Worm (Caenorhabditis elegans) whole organism, L4 larva: ENCODE measurements around the gene B0303.14.

Experiments
- F44E2.7 ChIP-seq: fragments of 200-800 bp; sonication (Bioruptor generic); IDR thresholded peaks from 2 replicates; pipeline ENCODE4 v2.1.2; 2022; ENCODE audit warnings: missing genetic modification characterization, missing compliant biosample characterization
- Y105C5A.15 ChIP-seq: fragments of 200-800 bp; sonication (Bioruptor generic); IDR thresholded peaks from 2 replicates; pipeline ENCODE4 v1.3.6; 2022; ENCODE audit warnings: missing genetic modification characterization, missing compliant biosample characterization
- Y48G9A.11 ChIP-seq: fragments of 200-800 bp; sonication (Bioruptor generic); IDR thresholded peaks from 2 replicates; pipeline ENCODE4 v1.3.6; 2022; ENCODE audit warnings: missing genetic modification reagents, missing genetic modification characterization, missing compliant biosample characterization
- aha-1 ChIP-seq: fragments of 150-350 bp; peaks from one replicate; lab custom pipeline; 2014; ENCODE audit warnings: missing biosample characterization, missing genetic modification characterization
- ama-1 ChIP-seq: fragments of 150-350 bp; optimal IDR thresholded peaks from 2 replicates; lab custom pipeline; 2014; ENCODE audit warnings: inconsistent platforms, mixed read lengths
- arid-1 ChIP-seq: fragments of 200-800 bp; sonication (Bioruptor generic); conservative IDR thresholded peaks from 2 replicates; pipeline ENCODE4 v1.3.6; 2022; ENCODE audit warnings: missing genetic modification reagents, missing genetic modification characterization, missing compliant biosample characterization
- ceh-62 ChIP-seq: sonication (generic microtip); optimal IDR thresholded peaks from 2 replicates; lab custom pipeline; 2017; ENCODE audit warnings: missing biosample characterization, missing genetic modification characterization
- ceh-82 ChIP-seq: sonication (generic microtip); optimal IDR thresholded peaks from 2 replicates; lab custom pipeline; 2017; ENCODE audit warnings: missing biosample characterization, missing genetic modification characterization
- ces-1 ChIP-seq: fragments of 150-350 bp; sonication (generic microtip); optimal IDR thresholded peaks from 4 replicates; lab custom pipeline; 2014; ENCODE audit warnings: missing biosample characterization, missing genetic modification reagents, missing genetic modification characterization
- daf-16 ChIP-seq, 3 experiments: sonication (generic microtip); optimal IDR thresholded peaks; 2 replicates each; lab custom pipeline; 2016 to 2017; ENCODE audit warnings: missing genetic modification characterization in 3 of 3, missing genetic modification reagents in 3 of 3, mild to moderate bottlenecking in 2 of 3, missing compliant biosample characterization in 2 of 3, missing biosample characterization in 1 of 3, moderate library complexity in 1 of 3
- daf-19 ChIP-seq: fragments of 200-800 bp; sonication (Bioruptor generic); conservative IDR thresholded peaks from 2 replicates; pipeline ENCODE4 v1.3.6; 2022; ENCODE audit warnings: missing genetic modification characterization, missing compliant biosample characterization
- dmd-6 ChIP-seq: fragments of 200-800 bp; sonication (Bioruptor generic); IDR thresholded peaks from 2 replicates; pipeline ENCODE4 v1.3.6; 2022; ENCODE audit warnings: missing genetic modification reagents, missing genetic modification characterization, missing compliant biosample characterization
- dmd-8 ChIP-seq: fragments of 200-800 bp; sonication (Bioruptor generic); IDR thresholded peaks from 2 replicates; pipeline ENCODE4 v1.3.6; 2022; ENCODE audit warnings: missing genetic modification characterization, missing compliant biosample characterization
- dmd-9 ChIP-seq: fragments of 200-800 bp; sonication (Bioruptor generic); IDR thresholded peaks from 2 replicates; pipeline ENCODE4 v1.3.6; 2022; ENCODE audit warnings: missing genetic modification reagents, missing genetic modification characterization, missing compliant biosample characterization
- dpl-1 ChIP-seq: fragments of 150-350 bp; optimal IDR thresholded peaks from 2 replicates; lab custom pipeline; 2014; ENCODE audit warnings: missing biosample characterization, missing genetic modification reagents, missing genetic modification characterization
- duxl-1 ChIP-seq: sonication (generic microtip); optimal IDR thresholded peaks from 2 replicates; lab custom pipeline; 2016; ENCODE audit warnings: mild to moderate bottlenecking, missing genetic modification characterization, moderate library complexity, missing compliant biosample characterization; ENCODE audit not compliant: poor library complexity
- dve-1 ChIP-seq: sonication (generic microtip); optimal IDR thresholded peaks from 2 replicates; lab custom pipeline; 2017; ENCODE audit warnings: antibody characterized with exemption, mild to moderate bottlenecking, missing genetic modification characterization, missing compliant biosample characterization; ENCODE audit not compliant: insufficient read depth
- egl-43 ChIP-seq: fragments of 200-800 bp; sonication (Bioruptor generic); IDR thresholded peaks from 2 replicates; pipeline ENCODE4 v1.3.6; 2022; ENCODE audit warnings: missing genetic modification reagents, missing genetic modification characterization, missing compliant biosample characterization
- fkh-10 ChIP-seq: fragments of 150-350 bp; optimal IDR thresholded peaks from 2 replicates; lab custom pipeline; 2014; ENCODE audit warnings: missing biosample characterization, missing genetic modification reagents, missing genetic modification characterization
- fos-1 ChIP-seq: fragments of 150-350 bp; optimal IDR thresholded peaks from 2 replicates; lab custom pipeline; 2014; ENCODE audit warnings: missing biosample characterization, missing genetic modification characterization
- gei-8 ChIP-seq: fragments of 200-800 bp; sonication (Bioruptor generic); optimal IDR thresholded peaks from 2 replicates; lab custom pipeline; 2018; ENCODE audit warnings: mild to moderate bottlenecking, missing genetic modification characterization, missing compliant biosample characterization
- hif-1 ChIP-seq, 2 experiments: sonication (generic microtip); optimal IDR thresholded peaks; 2 replicates each; lab custom pipeline; 2016 to 2017; ENCODE audit warnings: missing compliant biosample characterization in 2 of 2, missing genetic modification characterization in 2 of 2, missing genetic modification reagents in 2 of 2, missing genotype in 2 of 2, mild to moderate bottlenecking in 1 of 2
- hlh-30 ChIP-seq: sonication (generic microtip); optimal IDR thresholded peaks from 2 replicates; lab custom pipeline; 2017; ENCODE audit warnings: antibody characterized with exemption, mild to moderate bottlenecking, missing genetic modification characterization, missing compliant biosample characterization; ENCODE audit not compliant: insufficient read depth
- lim-7 ChIP-seq: fragments of 200-800 bp; sonication (Bioruptor generic); IDR thresholded peaks from 2 replicates; pipeline ENCODE4 v1.3.6; 2022; ENCODE audit warnings: missing genetic modification characterization, missing compliant biosample characterization
- lin-38 ChIP-seq: fragments of 200-800 bp; sonication (Bioruptor generic); IDR thresholded peaks from 2 replicates; pipeline ENCODE4 v1.3.6; 2022; ENCODE audit warnings: missing genetic modification reagents, missing genetic modification characterization, missing compliant biosample characterization
- lir-3 ChIP-seq: sonication (generic microtip); optimal IDR thresholded peaks from 2 replicates; lab custom pipeline; 2016; ENCODE audit warnings: mild to moderate bottlenecking, missing genetic modification characterization, missing compliant biosample characterization
- madf-9 ChIP-seq: fragments of 200-800 bp; sonication (Bioruptor generic); conservative IDR thresholded peaks from 2 replicates; pipeline ENCODE4 v1.3.6; 2022; ENCODE audit warnings: missing genetic modification reagents, missing genetic modification characterization, missing compliant biosample characterization
- mep-1 ChIP-seq: fragments of 150-350 bp; sonication (generic microtip); optimal IDR thresholded peaks from 3 replicates; lab custom pipeline; 2014; ENCODE audit warnings: missing biosample characterization, missing genetic modification characterization
- mes-2 ChIP-seq: sonication (generic microtip); optimal IDR thresholded peaks from 2 replicates; lab custom pipeline; 2016; ENCODE audit warnings: missing genotype, mild to moderate bottlenecking, missing genetic modification characterization, missing compliant biosample characterization; ENCODE audit not compliant: poor library complexity, severe bottlenecking
- nhr-102 ChIP-seq: sonication (generic microtip); optimal IDR thresholded peaks from 2 replicates; lab custom pipeline; 2016; ENCODE audit warnings: mild to moderate bottlenecking, missing genetic modification characterization, moderate library complexity, missing compliant biosample characterization
- nhr-41 ChIP-seq: fragments of 200-800 bp; sonication (Bioruptor generic); IDR thresholded peaks from 2 replicates; pipeline ENCODE4 v1.3.6; 2022; ENCODE audit warnings: missing genetic modification reagents, missing genetic modification characterization, missing compliant biosample characterization
- nhr-48 ChIP-seq: sonication (generic microtip); optimal IDR thresholded peaks from 2 replicates; lab custom pipeline; 2016; ENCODE audit warnings: mild to moderate bottlenecking, missing genetic modification characterization, missing compliant biosample characterization
- nhr-76 ChIP-seq: fragments of 150-350 bp; optimal IDR thresholded peaks from 2 replicates; lab custom pipeline; 2014; ENCODE audit warnings: missing biosample characterization, missing genetic modification characterization
- nhr-77 ChIP-seq: fragments of 150-350 bp; optimal IDR thresholded peaks from 2 replicates; lab custom pipeline; 2014; ENCODE audit warnings: missing biosample characterization, missing genetic modification characterization
- pha-4 ChIP-seq, 2 experiments: fragments of 150-350 bp in 1 of 2; fragments of 200-800 bp in 1 of 2; sonication (Bioruptor generic) in 1 of 2; IDR thresholded peaks in 1 of 2; optimal IDR thresholded peaks in 1 of 2; 2 replicates each; pipeline versions ENCODE4 v1.3.6 to Lab custom; 2014 to 2022; ENCODE audit warnings: missing genetic modification characterization in 2 of 2, missing genetic modification reagents in 2 of 2, missing biosample characterization in 1 of 2, missing compliant biosample characterization in 1 of 2
- pqm-1 ChIP-seq: sonication (generic microtip); optimal IDR thresholded peaks from 2 replicates; lab custom pipeline; 2017; ENCODE audit warnings: missing biosample characterization, missing genetic modification characterization
- rbr-2 ChIP-seq: sonication (generic microtip); optimal IDR thresholded peaks from 2 replicates; lab custom pipeline; 2016; ENCODE audit warnings: missing genotype, missing genetic modification characterization, missing compliant biosample characterization
- sdz-12 ChIP-seq: fragments of 200-800 bp; sonication (Bioruptor generic); optimal IDR thresholded peaks from 2 replicates; lab custom pipeline; 2018; ENCODE audit warnings: mild to moderate bottlenecking, missing genetic modification characterization, missing compliant biosample characterization
- skn-1 ChIP-seq: fragments of 150-350 bp; optimal IDR thresholded peaks from 2 replicates; lab custom pipeline; 2014; ENCODE audit warnings: missing biosample characterization, missing genetic modification characterization
- snpc-4 ChIP-seq: fragments of 150-350 bp; optimal IDR thresholded peaks from 2 replicates; lab custom pipeline; 2014; ENCODE audit warnings: missing biosample characterization, missing genetic modification characterization
- spr-1 ChIP-seq: sonication (generic microtip); optimal IDR thresholded peaks from 2 replicates; lab custom pipeline; 2016; ENCODE audit warnings: mild to moderate bottlenecking, missing genetic modification characterization, missing compliant biosample characterization
- tag-97 ChIP-seq: fragments of 200-800 bp; sonication (Bioruptor generic); IDR thresholded peaks from 2 replicates; pipeline ENCODE4 v1.3.6; 2022; ENCODE audit warnings: missing genetic modification characterization, missing compliant biosample characterization
- unc-130 ChIP-seq: sonication (generic microtip); optimal IDR thresholded peaks from 2 replicates; lab custom pipeline; 2016; ENCODE audit warnings: missing genetic modification reagents, missing genetic modification characterization, missing compliant biosample characterization
- vab-7 ChIP-seq: fragments of 200-800 bp; sonication (Bioruptor generic); IDR thresholded peaks from 2 replicates; pipeline ENCODE4 v1.3.6; 2022; ENCODE audit warnings: missing genetic modification reagents, missing genetic modification characterization, missing compliant biosample characterization
- zfp-2 ChIP-seq: sonication (generic microtip); optimal IDR thresholded peaks from 2 replicates; lab custom pipeline; 2016; ENCODE audit warnings: mild to moderate bottlenecking, missing genetic modification characterization, missing compliant biosample characterization
- ztf-11 ChIP-seq: fragments of 150-350 bp; optimal IDR thresholded peaks from 2 replicates; lab custom pipeline; 2014; ENCODE audit warnings: missing biosample characterization, missing genetic modification characterization
- ztf-7 ChIP-seq: fragments of 150-350 bp; optimal IDR thresholded peaks from 2 replicates; lab custom pipeline; 2014; ENCODE audit warnings: missing biosample characterization, missing genetic modification characterization

Gene B0303.14

ce11 chrIII:8754682-8755081 lies 38.7 kb upstream of the B0303.14 start, which contains the start of gene tomm-70 (continued):
- TF ChIP-seq pqm-1 (tag; lab: Kevin White, UChicago) (no peak), skn-1 (tag; lab: Kevin White, UChicago) (no peak), fos-1 (tag; lab: Kevin White, UChicago) (no peak), ztf-11 (tag; lab: Kevin White, UChicago) (no peak), dve-1 (peak; percentile 4), lin-38 (no peak)

- TF ChIP-seq ceh-62 (tag; lab: Kevin White, UChicago) (no peak), Y105C5A.15 (no peak), dmd-8 (GFP tag; lab: Robert Waterston, UW) (no peak), unc-130 (no peak), ces-1 (GFP tag; lab: Kevin White, UChicago) (no peak), mep-1 (tag; lab: Kevin White, UChicago) (no peak), daf-19 (no peak), dpl-1 (GFP tag; lab: Kevin White, UChicago) (no peak), tag-97 (GFP tag; lab: Robert Waterston, UW) (no peak), spr-1 (tag; lab: Kevin White, UChicago) (no peak), pha-4 (GFP tag; IDR thresholded peaks at IDR 0.05; lab: Robert Waterston, UW) (no peak), pha-4 (tag; optimal IDR thresholded peaks at IDR 0.05; lab: Kevin White, UChicago) (no peak)
Measured at ce11 chrIII:8750606-8751005, 34.6 kb upstream of the B0303.14 start, which contains the start of gene ugtp-1. ugtp-1 (minus strand) TSS chrIII:8750706.

ce11 chrIII:8749487-8749886 lies 33.5 kb upstream of the B0303.14 start, which contains the start of gene sma-2:
sma-2 (plus strand) TSS chrIII:8749680.
- TF ChIP-seq pqm-1 (tag; lab: Kevin White, UChicago) (peak; percentile 39), ama-1 (lab: Kevin White, UChicago) (no peak), arid-1 (no peak), F44E2.7 (GFP tag; lab: Robert Waterston, UW) (no peak), ztf-7 (tag; lab: Kevin White, UChicago) (peak; percentile 27), ceh-62 (tag; lab: Kevin White, UChicago) (no peak), daf-19 (no peak), duxl-1 (no peak), vab-7 (GFP tag; lab: Robert Waterston, UW) (no peak), zfp-2 (tag; lab: Kevin White, UChicago) (no peak), Y48G9A.11 (GFP tag; lab: Robert Waterston, UW) (no peak), dmd-6 (GFP tag; lab: Robert Waterston, UW) (peak; percentile 92), madf-9 (no peak), dve-1 (peak; percentile 98), gei-8 (GFP tag; lab: Kevin White, UChicago) (peak; percentile 10), dmd-9 (no peak), snpc-4 (tag; lab: Kevin White, UChicago) (no peak), sdz-12 (no peak), nhr-48 (tag; lab: Kevin White, UChicago) (peak; percentile 84), daf-16 (GFP tag; optimal IDR thresholded peaks at IDR 0.05; lab: Kevin White, UChicago) (peak in 1 of 2 experiments; percentile 74), daf-16 (tag; optimal IDR thresholded peaks at IDR 0.05; lab: Kevin White, UChicago) (peak; percentile 95), hif-1 (tag; optimal IDR thresholded peaks at IDR 0.05; lab: Kevin White, UChicago) (peak in 1 of 2 experiments; percentile 50), lir-3 (tag; lab: Kevin White, UChicago) (no peak), nhr-41 (GFP tag; lab: Robert Waterston, UW) (0 out of 2 replicates have a peak, but pooled peaks have one; percentile 44), egl-43 (GFP tag; lab: Robert Waterston, UW) (no peak), hlh-30 (tag; lab: Kevin White, UChicago) (peak; percentile 56), lim-7 (no peak), rbr-2 (tag; lab: Kevin White, UChicago) (peak; percentile 47), nhr-77 (peak; percentile 79), fkh-10 (no peak), ceh-82 (tag; lab: Kevin White, UChicago) (no peak), nhr-76 (tag; lab: Kevin White, UChicago) (no peak), mes-2 (tag; lab: Kevin White, UChicago) (peak; percentile 73), aha-1 (tag; lab: Kevin White, UChicago) (peak; percentile 60), fos-1 (tag; lab: Kevin White, UChicago) (no peak), nhr-102 (tag; lab: Kevin White, UChicago) (peak; percentile 53)
